Worm (Caenorhabditis elegans): Measurements from ENCODE around the gene lyst-1.

ce11 chrX:12181606-12182005 lies 40.7 kb upstream of the lyst-1 start:
- no peak for TF ChIP-seq dao-5 (tag; optimal IDR thresholded peaks at IDR 0.05)
- no peak for TF ChIP-seq him-1 (tag; optimal IDR thresholded peaks at IDR 0.05)
- TF ChIP-seq W03F9.2 (tag; optimal IDR thresholded peaks at IDR 0.05): no peak
